Worm (Caenorhabditis elegans): ENCODE results near the gene C44B7.5.

Gene C44B7.5

DNA sequence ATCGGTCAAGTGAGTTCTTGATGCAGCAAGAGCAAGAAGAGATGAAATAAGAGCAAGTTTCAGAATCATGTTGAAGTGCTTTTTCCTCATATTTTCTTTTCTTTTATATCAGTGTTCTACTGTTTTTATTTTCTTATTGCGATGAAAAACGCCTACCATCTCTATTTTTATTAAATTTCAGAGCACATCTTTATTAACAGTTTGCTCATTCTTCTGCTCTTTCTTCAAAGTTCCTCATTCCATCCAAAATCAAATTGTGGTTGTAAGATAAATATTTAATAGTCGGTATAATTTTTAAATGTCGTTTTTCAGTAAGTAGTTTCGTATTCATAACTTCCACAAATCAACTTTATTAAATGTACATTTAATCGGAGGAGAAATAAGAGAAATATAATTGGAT is at the start of gene C44B7.5:
TSS of gene C44B7.5 (minus strand) at position 101 of the 400 bp plus-strand sequence.
- no peak for TF ChIP-seq ceh-62 (tag; optimal IDR thresholded peaks at IDR 0.05)

DNA sequence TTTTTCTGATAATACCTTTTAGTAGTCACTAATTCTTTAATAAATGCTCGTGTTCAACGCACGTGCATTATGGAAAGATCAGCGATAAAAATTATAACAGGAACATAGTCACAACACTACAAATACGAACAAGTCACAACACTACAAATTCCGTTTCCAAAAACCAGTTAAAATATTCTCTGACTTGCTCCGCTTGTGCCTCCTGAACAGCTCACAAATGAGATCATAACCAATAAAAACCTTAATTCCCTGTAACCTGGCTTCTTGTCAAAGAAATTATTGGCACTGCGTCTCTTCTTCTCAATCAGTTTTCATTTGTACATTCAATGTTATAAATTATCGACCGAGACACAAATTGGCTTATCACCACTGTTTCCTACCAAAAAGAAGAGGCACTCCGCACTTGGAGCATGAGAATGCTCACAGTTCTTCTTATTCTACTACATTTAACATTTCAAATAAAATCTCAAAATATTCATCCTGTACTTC is 47.0 kb upstream of the C44B7.5 start, which contains the start of gene B0252.1:
TSS of gene B0252.1 (plus strand) at position 318 of the 489 bp plus-strand sequence.
- peak; percentile 31 for TF ChIP-seq nhr-102 (tag; optimal IDR thresholded peaks at IDR 0.05)
- peak; percentile 97 for TF ChIP-seq nhr-28 (tag; optimal IDR thresholded peaks at IDR 0.05)
- TF ChIP-seq pqm-1 (tag; optimal IDR thresholded peaks at IDR 0.05): peak; percentile 56
- no peak for TF ChIP-seq nhr-42 (GFP tag; IDR thresholded peaks at IDR 0.05)
- no peak for TF ChIP-seq arid-1 (GFP tag; conservative IDR thresholded peaks at IDR 0.05)
- no peak for TF ChIP-seq tra-1 (GFP tag; IDR thresholded peaks at IDR 0.05)
- no peak for TF ChIP-seq egl-43 (GFP tag; IDR thresholded peaks at IDR 0.05)
- TF ChIP-seq dmd-6 (GFP tag; IDR thresholded peaks at IDR 0.05): peak; percentile 30; the same call in 1 of the 2 replicates
- TF ChIP-seq hlh-11 (tag; optimal IDR thresholded peaks at IDR 0.05): peak; percentile 68
- no peak for TF ChIP-seq daf-16 (GFP tag; optimal IDR thresholded peaks at IDR 0.05)
- peak; percentile 25 for TF ChIP-seq daf-16 (tag; optimal IDR thresholded peaks at IDR 0.05)
- no peak for TF ChIP-seq dpl-1 (GFP tag; optimal IDR thresholded peaks at IDR 0.05)
- no peak for TF ChIP-seq jun-1 (tag; optimal IDR thresholded peaks at IDR 0.05)
- TF ChIP-seq egl-27 (tag; optimal IDR thresholded peaks at IDR 0.05): no peak
- no peak for TF ChIP-seq lin-38 (GFP tag; IDR thresholded peaks at IDR 0.05)
- TF ChIP-seq ceh-28 (tag; optimal IDR thresholded peaks at IDR 0.05): no peak
- TF ChIP-seq php-3 (GFP tag; IDR thresholded peaks at IDR 0.05): peak; percentile 95
- no peak for TF ChIP-seq lsy-2 (tag; optimal IDR thresholded peaks at IDR 0.05)
- TF ChIP-seq nhr-48 (tag; optimal IDR thresholded peaks at IDR 0.05): no peak
- TF ChIP-seq nhr-77 (tag; optimal IDR thresholded peaks at IDR 0.05): peak; percentile 27
- TF ChIP-seq mxl-2 (GFP tag; conservative IDR thresholded peaks at IDR 0.05): no peak
- TF ChIP-seq aha-1 (tag): peak; percentile 13
- TF ChIP-seq saeg-2 (GFP tag; IDR thresholded peaks at IDR 0.05): no peak
- TF ChIP-seq mxl-3 (GFP tag; optimal IDR thresholded peaks at IDR 0.05): peak; percentile 20

- TF ChIP-seq pqm-1 (tag; optimal IDR thresholded peaks at IDR 0.05) (peak; percentile 77), daf-16 (GFP tag; optimal IDR thresholded peaks at IDR 0.05) (no peak), daf-16 (tag; optimal IDR thresholded peaks at IDR 0.05) (peak; percentile 27), daf-8 (GFP tag; IDR thresholded peaks at IDR 0.05) (no peak)
These were observed 46.5 kb upstream of the C44B7.5 start, which contains the start of gene B0252.5 for ce11 chrII:6918862-6919261. TSS of gene B0252.5 (minus strand) at chrII:6918878.

DNA sequence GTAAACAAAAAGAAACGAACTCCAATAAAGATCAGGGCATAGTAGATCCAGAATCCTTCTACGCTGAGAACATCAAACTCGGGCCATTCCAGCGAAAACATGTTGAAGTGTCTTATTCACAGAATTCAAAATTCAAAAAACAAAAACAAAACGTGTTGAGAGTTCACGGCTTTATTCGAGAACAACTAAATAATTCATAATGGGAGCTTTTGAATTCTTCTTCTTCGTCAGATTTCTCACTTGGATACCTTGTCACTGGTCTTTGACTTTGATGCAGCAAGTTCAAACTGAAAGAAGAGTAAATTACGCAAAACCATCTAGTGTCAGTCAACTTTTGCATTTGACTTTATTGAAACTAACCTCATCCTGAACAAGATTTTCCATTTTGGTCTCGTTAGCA is 45.3 kb upstream of the C44B7.5 start, which contains the start of gene B0252.11:
TSS of gene B0252.11 (minus strand) at position 101 of the 400 bp plus-strand sequence.
- no peak for TF ChIP-seq lin-29 (GFP tag; IDR thresholded peaks at IDR 0.05)
- TF ChIP-seq aha-1 (tag): peak; percentile 42
- TF ChIP-seq nhr-10 (tag; optimal IDR thresholded peaks at IDR 0.05): no peak
- no peak for TF ChIP-seq zag-1 (tag; optimal IDR thresholded peaks at IDR 0.05)
- no peak for TF ChIP-seq T20F7.1 (GFP tag; optimal IDR thresholded peaks at IDR 0.05)

- TF ChIP-seq ama-1 (optimal IDR thresholded peaks at IDR 0.05) (no peak), Y75B8A.6 (GFP tag; IDR thresholded peaks at IDR 0.05) (no peak), nhr-10 (tag; optimal IDR thresholded peaks at IDR 0.05) (no peak), egl-27 (tag; optimal IDR thresholded peaks at IDR 0.05) (no peak), jun-1 (tag; optimal IDR thresholded peaks at IDR 0.05) (no peak), mdt-29 (GFP tag; IDR thresholded peaks at IDR 0.05) (no peak), nhr-41 (GFP tag; IDR thresholded peaks at IDR 0.05) (no peak), attf-4 (tag; optimal IDR thresholded peaks at IDR 0.05) (no peak), mxl-3 (GFP tag; optimal IDR thresholded peaks at IDR 0.05) (no peak), nhr-111 (GFP tag; optimal IDR thresholded peaks at IDR 0.05) (no peak), ces-1 (GFP tag; optimal IDR thresholded peaks at IDR 0.05) (no peak), aha-1 (tag) (no peak), nhr-48 (tag; optimal IDR thresholded peaks at IDR 0.05) (no peak), dmd-8 (GFP tag; IDR thresholded peaks at IDR 0.05) (no peak), snpc-1.2 (GFP tag; IDR thresholded peaks at IDR 0.05) (no peak), nhr-237 (tag; optimal IDR thresholded peaks at IDR 0.05) (no peak), ctbp-1 (GFP tag; IDR thresholded peaks at IDR 0.05) (no peak), lin-13 (GFP tag; optimal IDR thresholded peaks at IDR 0.05) (no peak), Y105C5A.15 (GFP tag; IDR thresholded peaks at IDR 0.05) (no peak)
These were observed 43.5 kb upstream of the C44B7.5 start, which contains the start of gene B0252.8 for ce11 chrII:6915875-6916274. TSS of gene B0252.8 (plus strand) at chrII:6916166.
